Fruit fly (Drosophila melanogaster): ENCODE measurements around the gene CG4199.

The CG4199 gene

DNA sequence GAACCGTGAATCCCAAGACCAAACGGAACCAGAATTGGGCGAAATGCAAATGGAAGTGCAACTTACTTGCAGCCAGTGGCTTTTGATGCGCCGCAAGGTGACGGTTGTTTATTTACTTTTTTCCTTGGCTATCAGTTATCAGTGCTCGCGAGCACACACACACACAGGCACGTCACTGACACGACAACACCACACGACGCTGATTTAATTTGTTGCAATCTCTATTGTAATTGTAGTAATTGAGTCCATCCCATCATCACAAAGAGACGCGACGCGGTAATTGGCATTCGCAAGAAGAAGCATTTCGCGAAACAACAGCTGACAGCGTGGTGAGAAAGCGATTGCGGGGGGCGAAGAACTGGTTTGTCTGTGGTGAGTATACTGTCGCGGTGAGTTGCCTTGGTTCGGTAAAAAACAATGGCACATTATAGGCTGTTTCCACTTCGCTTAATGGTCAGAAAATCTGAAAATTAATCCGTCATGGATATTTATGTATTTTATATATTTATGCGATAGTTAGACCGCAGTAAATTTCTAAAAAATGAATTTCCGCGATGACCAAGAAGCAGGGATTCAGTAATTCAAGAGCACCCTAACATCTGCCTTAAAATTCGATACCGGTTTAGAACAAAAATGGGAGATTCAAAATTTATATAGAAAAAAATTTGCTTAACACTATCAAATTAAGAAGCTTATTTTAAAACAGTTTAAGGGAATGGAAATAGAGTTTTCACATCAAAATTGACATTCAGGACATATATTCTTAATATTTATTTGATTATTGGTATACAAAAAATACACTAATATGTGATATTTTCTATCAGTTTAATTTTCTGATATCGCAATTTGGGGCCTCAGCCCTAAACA is 31.1 kb downstream of the CG4199 start, which contains the start of the genes Actn and usp:
TSS of gene Actn (minus strand) at position 331 of the 867 bp plus-strand sequence.
TSS of gene usp (minus strand) at position 331 of the 867 bp plus-strand sequence.
- TF ChIP-seq CG4496 (GFP tag; IDR thresholded peaks at IDR 0.05) (peak; percentile 46; the same call in 2 of the 3 replicates), CG32121 (GFP tag; IDR thresholded peaks at IDR 0.05) (peak; percentile 25; the same call in 1 of the 2 replicates), CG9948 (tag; optimal IDR thresholded peaks at IDR 0.05) (no peak), CG8301 (tag; optimal IDR thresholded peaks at IDR 0.05) (no peak), Snoo (tag; optimal IDR thresholded peaks at IDR 0.05) (peak; percentile 27), CG8159 (tag; optimal IDR thresholded peaks at IDR 0.05) (peak; percentile 38), CG12605 (GFP tag; IDR thresholded peaks at IDR 0.05) (peak; percentile 29; the same call in 1 of the 2 replicates), rn (GFP tag; IDR thresholded peaks at IDR 0.05) (no peak), D1 (tag; optimal IDR thresholded peaks at IDR 0.05) (no peak), Ets98B (GFP tag; IDR thresholded peaks at IDR 0.05) (peak; percentile 42; the same call in 1 of the 2 replicates), EcR (GFP tag; optimal IDR thresholded peaks at IDR 0.05) (peak; percentile 34), Pif1B (GFP tag; optimal IDR thresholded peaks at IDR 0.05) (peak; percentile 17), Pif1A (GFP tag; optimal IDR thresholded peaks at IDR 0.05) (peak; percentile 56), CG15710 (tag; optimal IDR thresholded peaks at IDR 0.05) (no peak), CG13204 (GFP tag; optimal IDR thresholded peaks at IDR 0.05) (peak; percentile 35), CG10348 (GFP tag; IDR thresholded peaks at IDR 0.05) (no peak), fd96Ca (GFP tag; IDR thresholded peaks at IDR 0.05) (peak; percentile 33; the same call in 1 of the 3 replicates), CG34367 (tag; optimal IDR thresholded peaks at IDR 0.05) (no peak), gl (tag; optimal IDR thresholded peaks at IDR 0.05) (no peak), CG17806 (tag; optimal IDR thresholded peaks at IDR 0.05) (peak; percentile 34), CG14655 (GFP tag; optimal IDR thresholded peaks at IDR 0.05) (peak; percentile 41)

DNA sequence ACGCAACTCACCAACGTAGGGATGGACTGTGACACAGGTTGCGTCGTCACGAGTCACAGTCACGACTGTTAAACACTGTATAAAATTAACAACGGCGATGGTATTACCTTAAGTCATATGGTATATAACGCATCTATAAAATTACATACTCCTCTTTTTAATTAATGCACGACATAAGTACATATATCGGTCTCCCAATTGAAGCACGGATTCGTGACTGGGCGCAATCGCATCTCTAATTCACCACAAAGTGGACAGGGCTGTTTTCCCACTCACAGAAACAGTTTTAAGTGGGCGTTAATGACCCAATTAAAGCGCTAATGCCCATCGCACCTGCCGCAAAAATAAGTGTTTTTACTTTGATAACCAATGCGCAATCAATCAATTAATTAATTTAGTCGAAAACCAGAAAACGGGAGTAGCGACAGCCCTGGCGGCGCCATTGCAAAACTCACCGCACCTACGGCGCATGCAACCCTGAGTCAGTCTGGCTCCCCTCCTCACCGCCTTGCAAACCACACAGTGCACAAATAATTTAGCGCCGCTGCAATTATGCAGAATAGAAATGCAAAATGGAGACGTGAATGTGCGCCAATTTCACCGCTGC is 31.9 kb downstream of the CG4199 start, which contains the start of gene CG4313:
TSS of gene CG4313 (plus strand) at position 557 of the 607 bp plus-strand sequence.
- TF ChIP-seq CG10348 (GFP tag; IDR thresholded peaks at IDR 0.05), result no peak
- TF ChIP-seq Ets98B (GFP tag; IDR thresholded peaks at IDR 0.05), result peak; percentile 38
- TF ChIP-seq D1 (tag; optimal IDR thresholded peaks at IDR 0.05), result no peak
- no peak for TF ChIP-seq gl (tag; optimal IDR thresholded peaks at IDR 0.05)
- peak; percentile 70; the same call in 1 of the 3 replicates for TF ChIP-seq fd96Ca (GFP tag; IDR thresholded peaks at IDR 0.05)
- TF ChIP-seq CG13204 (GFP tag; optimal IDR thresholded peaks at IDR 0.05), result peak; percentile 11
- peak; percentile 58 for TF ChIP-seq CG17806 (tag; optimal IDR thresholded peaks at IDR 0.05)
- TF ChIP-seq CG4496 (GFP tag; IDR thresholded peaks at IDR 0.05), result peak; percentile 63; the same call in 2 of the 3 replicates
- 0 out of 2 replicates have a peak, but pooled peaks have one; percentile 19 for TF ChIP-seq rn (GFP tag; IDR thresholded peaks at IDR 0.05)
- peak; percentile 47 for TF ChIP-seq CG8301 (tag; optimal IDR thresholded peaks at IDR 0.05)
- peak; percentile 49 for TF ChIP-seq Snoo (tag; optimal IDR thresholded peaks at IDR 0.05)
- peak; percentile 63 for TF ChIP-seq Pif1A (GFP tag; optimal IDR thresholded peaks at IDR 0.05)
- TF ChIP-seq CG15710 (tag; optimal IDR thresholded peaks at IDR 0.05), result peak; percentile 66
- TF ChIP-seq CG34367 (tag; optimal IDR thresholded peaks at IDR 0.05), result peak; percentile 15
- no peak for TF ChIP-seq CG32121 (GFP tag; IDR thresholded peaks at IDR 0.05)
- TF ChIP-seq CG9948 (tag; optimal IDR thresholded peaks at IDR 0.05), result peak; percentile 50
- peak; percentile 42 for TF ChIP-seq Pif1B (GFP tag; optimal IDR thresholded peaks at IDR 0.05)
- TF ChIP-seq CG14655 (GFP tag; optimal IDR thresholded peaks at IDR 0.05), result peak; percentile 64
- TF ChIP-seq EcR (GFP tag; optimal IDR thresholded peaks at IDR 0.05), result no peak
- TF ChIP-seq CG12605 (GFP tag; IDR thresholded peaks at IDR 0.05), result no peak
- peak; percentile 68 for TF ChIP-seq CG8159 (tag; optimal IDR thresholded peaks at IDR 0.05)

DNA sequence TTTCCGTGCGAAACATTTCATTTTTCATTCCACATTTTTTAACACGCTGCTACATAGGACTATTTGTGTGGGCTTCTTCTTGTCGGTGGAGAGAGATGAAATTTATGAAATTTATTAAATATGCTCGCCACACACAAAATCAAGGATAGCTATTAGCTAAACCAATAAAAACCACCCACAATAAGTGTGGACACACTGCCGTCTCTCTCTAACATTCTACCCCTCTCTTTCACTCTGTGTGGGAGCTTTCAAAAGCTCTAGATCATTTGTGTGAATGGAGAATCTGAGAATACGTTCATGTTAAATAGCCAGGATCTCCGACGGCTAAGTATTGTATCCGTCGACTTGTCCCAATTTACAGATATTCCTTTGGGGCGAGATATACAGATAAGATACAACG is 35.7 kb downstream of the CG4199 start:
- TF ChIP-seq Snoo (tag; optimal IDR thresholded peaks at IDR 0.05) (no peak), CG34367 (tag; optimal IDR thresholded peaks at IDR 0.05) (no peak), CG15710 (tag; optimal IDR thresholded peaks at IDR 0.05) (no peak), Ets98B (GFP tag; IDR thresholded peaks at IDR 0.05) (no peak), D1 (tag; optimal IDR thresholded peaks at IDR 0.05) (no peak), Pif1A (GFP tag; optimal IDR thresholded peaks at IDR 0.05) (no peak), CG4496 (GFP tag; IDR thresholded peaks at IDR 0.05) (no peak), EcR (GFP tag; optimal IDR thresholded peaks at IDR 0.05) (no peak), CG14655 (GFP tag; optimal IDR thresholded peaks at IDR 0.05) (no peak), CG12605 (GFP tag; IDR thresholded peaks at IDR 0.05) (no peak), CG8159 (tag; optimal IDR thresholded peaks at IDR 0.05) (no peak), CG9948 (tag; optimal IDR thresholded peaks at IDR 0.05) (no peak), Pif1B (GFP tag; optimal IDR thresholded peaks at IDR 0.05) (no peak), CG10348 (GFP tag; IDR thresholded peaks at IDR 0.05) (no peak), fd96Ca (GFP tag; IDR thresholded peaks at IDR 0.05) (no peak), CG32121 (GFP tag; IDR thresholded peaks at IDR 0.05) (no peak), gl (tag; optimal IDR thresholded peaks at IDR 0.05) (no peak)

DNA sequence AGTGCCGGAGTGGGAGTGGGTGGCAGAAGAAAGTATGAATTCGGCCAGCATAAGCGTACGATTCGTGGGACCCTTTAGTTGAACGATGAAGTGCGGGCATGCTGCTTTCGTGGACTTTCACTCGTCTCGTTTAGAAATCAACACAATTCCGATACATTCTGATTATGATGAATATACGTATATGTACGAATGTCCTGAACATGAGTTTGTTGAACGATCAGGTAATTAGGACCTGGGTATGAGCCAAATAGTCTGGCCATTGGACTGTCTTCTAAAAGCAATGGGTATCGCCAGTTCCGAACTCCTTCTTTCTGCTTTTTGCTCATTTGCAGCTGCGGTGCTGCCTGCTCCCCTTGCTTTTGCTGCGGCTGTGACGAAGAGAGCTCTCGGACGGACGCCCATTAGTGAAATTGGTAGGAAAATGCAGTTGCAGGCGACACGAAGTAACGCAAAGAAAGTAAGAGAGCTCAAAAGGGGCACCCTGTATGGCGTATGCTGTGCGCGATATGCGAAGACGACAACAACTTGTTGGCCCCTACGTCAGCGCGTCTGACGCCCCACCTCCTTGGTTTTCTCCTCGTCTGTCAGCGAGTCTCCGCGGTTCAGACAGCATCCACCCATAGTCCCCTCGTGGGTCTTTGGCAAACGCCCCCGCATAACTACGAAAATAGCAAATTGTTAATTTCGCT is 36.3 kb downstream of the CG4199 start:
- no peak for TF ChIP-seq D1 (tag; optimal IDR thresholded peaks at IDR 0.05)
- no peak for TF ChIP-seq CG9948 (tag; optimal IDR thresholded peaks at IDR 0.05)
- no peak for TF ChIP-seq EcR (GFP tag; optimal IDR thresholded peaks at IDR 0.05)
- TF ChIP-seq CG14655 (GFP tag; optimal IDR thresholded peaks at IDR 0.05), result peak; percentile 63
- TF ChIP-seq Pif1B (GFP tag; optimal IDR thresholded peaks at IDR 0.05), result peak; percentile 1
- TF ChIP-seq gl (tag; optimal IDR thresholded peaks at IDR 0.05), result no peak
- no peak for TF ChIP-seq CG10348 (GFP tag; IDR thresholded peaks at IDR 0.05)
- TF ChIP-seq CG8301 (tag; optimal IDR thresholded peaks at IDR 0.05), result peak; percentile 52
- TF ChIP-seq CG17806 (tag; optimal IDR thresholded peaks at IDR 0.05), result no peak
- TF ChIP-seq Pif1A (GFP tag; optimal IDR thresholded peaks at IDR 0.05), result peak; percentile 19
- no peak for TF ChIP-seq CG8159 (tag; optimal IDR thresholded peaks at IDR 0.05)
- no peak; the same call in 2 of the 3 replicates for TF ChIP-seq CG4496 (GFP tag; IDR thresholded peaks at IDR 0.05)
- no peak for TF ChIP-seq CG32121 (GFP tag; IDR thresholded peaks at IDR 0.05)
- no peak for TF ChIP-seq CG13204 (GFP tag; optimal IDR thresholded peaks at IDR 0.05)
- no peak; the same call in 1 of the 2 replicates for TF ChIP-seq Ets98B (GFP tag; IDR thresholded peaks at IDR 0.05)
- no peak for TF ChIP-seq rn (GFP tag; IDR thresholded peaks at IDR 0.05)
- no peak for TF ChIP-seq CG34367 (tag; optimal IDR thresholded peaks at IDR 0.05)

Data from whole organism, pupa.